Worm (Caenorhabditis elegans): ENCODE measurements around the gene nog-1.

nog-1 gene

ce11 chrIV:385150-385937 is 8.3 kb upstream of the nog-1 start, which contains the start of gene rps-24 (continued):
- peak; percentile 31 for TF ChIP-seq ces-1 (GFP tag; optimal IDR thresholded peaks at IDR 0.05)
- peak; percentile 88 for TF ChIP-seq nhr-11 (tag; optimal IDR thresholded peaks at IDR 0.05)
- TF ChIP-seq mdt-29 (GFP tag; IDR thresholded peaks at IDR 0.05), result peak; percentile 92
- peak; percentile 80 for TF ChIP-seq aha-1 (tag)
- TF ChIP-seq lin-1 (GFP tag; IDR thresholded peaks at IDR 0.05), result peak; percentile 81; the same call in 1 of the 2 replicates
- peak; percentile 61 for TF ChIP-seq nhr-48 (tag; optimal IDR thresholded peaks at IDR 0.05)
- peak; percentile 72; the same call in 1 of the 2 replicates for TF ChIP-seq php-3 (GFP tag; IDR thresholded peaks at IDR 0.05)
- 0 out of 2 replicates have a peak, but pooled peaks have one; percentile 55 for TF ChIP-seq Y105C5A.15 (GFP tag; IDR thresholded peaks at IDR 0.05)

DNA sequence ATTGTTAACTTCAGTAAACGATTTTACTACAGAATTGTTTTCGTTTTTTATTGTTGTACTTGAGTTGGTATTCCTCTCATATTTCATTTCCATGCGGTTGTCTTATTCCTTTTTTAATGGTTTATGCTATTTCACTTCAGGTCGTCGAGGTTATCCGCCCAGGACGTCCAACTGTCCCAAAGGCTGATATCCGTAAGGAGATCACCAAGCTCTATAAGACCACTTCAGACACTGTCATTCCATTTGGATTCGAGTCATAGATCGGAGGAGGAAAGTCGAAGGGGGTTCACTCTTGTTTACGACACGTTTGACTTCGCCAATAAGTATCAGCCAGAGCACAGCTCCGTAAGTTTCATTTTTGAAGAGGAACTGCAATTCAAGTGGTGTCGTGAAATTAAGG is 7.1 kb upstream of the nog-1 start, which contains the start of gene T07A9.14:
TSS of gene T07A9.14 (plus strand) at position 124 of the 400 bp plus-strand sequence.
- TF ChIP-seq mes-2 (tag; optimal IDR thresholded peaks at IDR 0.05; ENCODE audit: poor library complexity, severe bottlenecking) (peak; percentile 44), F49E8.2 (tag; optimal IDR thresholded peaks at IDR 0.05; ENCODE audit: borderline replicate concordance) (peak; percentile 25), Y48G9A.11 (GFP tag; IDR thresholded peaks at IDR 0.05) (peak; percentile 66; the same call in 1 of the 2 replicates), rbr-2 (tag; optimal IDR thresholded peaks at IDR 0.05) (no peak), ama-1 (optimal IDR thresholded peaks at IDR 0.05) (peak; percentile 58), lin-38 (GFP tag; IDR thresholded peaks at IDR 0.05) (peak; percentile 47; the same call in 1 of the 2 replicates), skn-1 (tag; optimal IDR thresholded peaks at IDR 0.05) (no peak), zfp-2 (tag; optimal IDR thresholded peaks at IDR 0.05) (no peak), dpl-1 (GFP tag; optimal IDR thresholded peaks at IDR 0.05) (no peak), mdt-29 (GFP tag; IDR thresholded peaks at IDR 0.05) (peak; percentile 22; the same call in 1 of the 2 replicates), egl-43 (GFP tag; IDR thresholded peaks at IDR 0.05) (no peak), snpc-1.2 (GFP tag; IDR thresholded peaks at IDR 0.05) (peak; percentile 14; the same call in 1 of the 2 replicates), mxl-2 (GFP tag; conservative IDR thresholded peaks at IDR 0.05) (no peak), arid-1 (GFP tag; conservative IDR thresholded peaks at IDR 0.05) (no peak), nhr-41 (GFP tag; IDR thresholded peaks at IDR 0.05) (no peak), Y75B8A.6 (GFP tag; IDR thresholded peaks at IDR 0.05) (0 out of 2 replicates have a peak, but pooled peaks have one; percentile 38), ctbp-1 (GFP tag; IDR thresholded peaks at IDR 0.05) (peak; percentile 41), dmd-9 (GFP tag; IDR thresholded peaks at IDR 0.05) (no peak), D1046.2 (GFP tag; IDR thresholded peaks at IDR 0.05) (no peak), aha-1 (tag) (peak; percentile 98), lim-7 (GFP tag; IDR thresholded peaks at IDR 0.05) (0 out of 2 replicates have a peak, but pooled peaks have one; percentile 4), lin-15B (tag; optimal IDR thresholded peaks at IDR 0.05) (no peak), ceh-82 (tag; optimal IDR thresholded peaks at IDR 0.05) (no peak), F26F4.8 (GFP tag; conservative IDR thresholded peaks at IDR 0.05) (no peak)

DNA sequence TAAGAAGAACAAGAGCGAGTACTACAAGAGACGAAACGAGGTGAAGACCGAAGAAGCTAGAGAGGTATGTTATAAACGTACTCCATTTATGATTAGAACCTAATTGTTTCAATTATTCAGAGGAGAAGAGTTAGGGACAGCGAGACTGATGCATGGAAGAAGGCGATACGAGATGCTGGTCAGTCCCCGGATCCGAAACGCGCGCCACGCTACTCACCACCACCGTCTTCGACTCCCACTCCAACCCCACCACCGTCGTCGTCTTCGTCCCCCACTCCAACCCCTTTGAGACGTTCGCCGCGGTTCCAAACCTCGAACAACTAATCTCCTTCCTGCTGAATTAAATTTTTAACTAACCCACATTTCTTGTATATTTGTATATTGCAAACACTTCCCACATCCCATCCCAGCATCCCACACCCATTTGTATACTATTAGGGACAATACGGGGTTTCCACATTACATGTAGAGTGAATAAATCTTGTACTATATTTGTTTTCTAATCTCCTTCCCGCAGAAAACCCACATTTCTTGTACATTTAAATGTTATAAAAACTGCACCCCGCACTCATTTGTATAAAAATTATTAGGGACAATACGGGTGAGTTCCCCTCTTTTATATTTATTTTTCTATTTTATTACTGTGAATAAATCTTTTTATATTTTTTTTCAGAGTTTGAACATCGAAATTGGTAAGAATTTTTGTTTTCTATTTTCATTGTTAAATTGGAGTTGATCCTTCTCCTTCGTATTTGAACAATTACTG is 6.2 kb upstream of the nog-1 start:
- no peak for TF ChIP-seq ces-1 (GFP tag; optimal IDR thresholded peaks at IDR 0.05)
- TF ChIP-seq F37D6.2 (tag; optimal IDR thresholded peaks at IDR 0.05), result no peak
- TF ChIP-seq nhr-10 (tag; optimal IDR thresholded peaks at IDR 0.05), result no peak
- peak; percentile 14 for TF ChIP-seq unc-130 (GFP tag; optimal IDR thresholded peaks at IDR 0.05)
- TF ChIP-seq pha-4 (GFP tag; IDR thresholded peaks at IDR 0.05), result peak; percentile 32; the same call in 1 of the 2 replicates
- TF ChIP-seq pha-4 (tag; optimal IDR thresholded peaks at IDR 0.05), result no peak
- TF ChIP-seq lin-29 (GFP tag; IDR thresholded peaks at IDR 0.05), result no peak
- TF ChIP-seq snpc-1.2 (GFP tag; IDR thresholded peaks at IDR 0.05), result peak; percentile 65; the same call in 1 of the 2 replicates
- peak; percentile 80 for TF ChIP-seq set-16 (GFP tag; IDR thresholded peaks at IDR 0.05)
- no peak for TF ChIP-seq hmg-1.1 (GFP tag; IDR thresholded peaks at IDR 0.05)
- 0 out of 2 replicates have a peak, but pooled peaks have one; percentile 11 for TF ChIP-seq ctbp-1 (GFP tag; IDR thresholded peaks at IDR 0.05)
- peak; percentile 7 for TF ChIP-seq T20F7.1 (GFP tag; optimal IDR thresholded peaks at IDR 0.05)
- 0 out of 2 replicates have a peak, but pooled peaks have one; percentile 12 for TF ChIP-seq Y48G9A.11 (GFP tag; IDR thresholded peaks at IDR 0.05)
- TF ChIP-seq egl-43 (GFP tag; IDR thresholded peaks at IDR 0.05), result peak; percentile 71; the same call in 1 of the 2 replicates
- TF ChIP-seq mdt-29 (GFP tag; IDR thresholded peaks at IDR 0.05), result no peak
- no peak for TF ChIP-seq lin-15B (tag; optimal IDR thresholded peaks at IDR 0.05)
- TF ChIP-seq lin-38 (GFP tag; IDR thresholded peaks at IDR 0.05), result peak; percentile 49
- no peak for TF ChIP-seq Y75B8A.6 (GFP tag; IDR thresholded peaks at IDR 0.05)
- no peak for TF ChIP-seq saeg-2 (GFP tag; IDR thresholded peaks at IDR 0.05)
- TF ChIP-seq lin-1 (GFP tag; IDR thresholded peaks at IDR 0.05), result no peak

Measured in whole organism, L4 larva.